Fruit fly (Drosophila melanogaster) whole organism, pupa: ENCODE results near the gene SREBP.

ENCODE experiments used
- CG10348 ChIP-seq: fragments of 200-800 bp; sonication (Bioruptor generic); IDR thresholded peaks from 2 replicates; pipeline ENCODE4 v1.3.6; 2022; ENCODE audit warnings: missing biosample characterization, missing genetic modification characterization
- CG12605 ChIP-seq: fragments of 200-800 bp; sonication (Bioruptor generic); IDR thresholded peaks from 2 replicates; pipeline ENCODE4 v1.3.6; 2022; ENCODE audit warnings: missing biosample characterization, missing genetic modification characterization
- CG13204 ChIP-seq: fragments of 200-800 bp; sonication (Bioruptor generic); optimal IDR thresholded peaks from 2 replicates; lab custom pipeline; 2018; ENCODE audit warnings: missing biosample characterization, mild to moderate bottlenecking, missing genetic modification characterization, moderate library complexity
- CG14655 ChIP-seq: fragments of 200-800 bp; sonication (Bioruptor generic); optimal IDR thresholded peaks from 3 replicates; lab custom pipeline; 2017; ENCODE audit warnings: mild to moderate bottlenecking, missing biosample characterization, missing genetic modification reagents, missing genetic modification characterization
- CG15710 ChIP-seq: fragments of 200-800 bp; sonication (Bioruptor generic); optimal IDR thresholded peaks from 2 replicates; lab custom pipeline; 2018; ENCODE audit warnings: missing biosample characterization, mild to moderate bottlenecking, missing genetic modification characterization, moderate library complexity
- CG17806 ChIP-seq: fragments of 200-800 bp; sonication (Bioruptor generic); optimal IDR thresholded peaks from 2 replicates; lab custom pipeline; 2018; ENCODE audit warnings: missing biosample characterization, mild to moderate bottlenecking, missing genetic modification characterization, moderate library complexity
- CG32121 ChIP-seq: fragments of 200-800 bp; sonication (Bioruptor generic); IDR thresholded peaks from 2 replicates; pipeline ENCODE4 v1.3.6; 2022; ENCODE audit warnings: missing biosample characterization, missing genetic modification characterization
- CG34367 ChIP-seq: fragments of 200-800 bp; sonication (Bioruptor generic); optimal IDR thresholded peaks from 2 replicates; lab custom pipeline; 2018; ENCODE audit warnings: missing biosample characterization, mild to moderate bottlenecking, missing genetic modification characterization
- CG4496 ChIP-seq: fragments of 200-800 bp; sonication (Bioruptor generic); IDR thresholded peaks from 3 replicates; pipeline ENCODE4 v1.3.6; 2022; ENCODE audit warnings: missing biosample characterization, missing genetic modification characterization
- CG8159 ChIP-seq: fragments of 200-800 bp; sonication (Bioruptor generic); optimal IDR thresholded peaks from 3 replicates; lab custom pipeline; 2018; ENCODE audit warnings: missing biosample characterization, mild to moderate bottlenecking, missing genetic modification characterization, moderate library complexity
- CG8301 ChIP-seq: fragments of 200-800 bp; sonication (Bioruptor generic); optimal IDR thresholded peaks from 2 replicates; lab custom pipeline; 2018; ENCODE audit warnings: missing biosample characterization, mild to moderate bottlenecking, missing genetic modification characterization
- CG9948 ChIP-seq: fragments of 200-800 bp; sonication (Bioruptor generic); optimal IDR thresholded peaks from 2 replicates; lab custom pipeline; 2018; ENCODE audit warnings: missing biosample characterization, mild to moderate bottlenecking, missing genetic modification characterization, moderate library complexity
- D1 ChIP-seq: fragments of 200-800 bp; sonication (Bioruptor generic); optimal IDR thresholded peaks from 2 replicates; lab custom pipeline; 2018; ENCODE audit warnings: missing biosample characterization, mild to moderate bottlenecking, missing genetic modification characterization, moderate library complexity
- EcR ChIP-seq: fragments of 200-800 bp; sonication (Bioruptor generic); optimal IDR thresholded peaks from 3 replicates; lab custom pipeline; 2019; ENCODE audit warnings: missing biosample characterization, missing genetic modification characterization, mild to moderate bottlenecking, moderate library complexity, missing genetic modification reagents
- Ets98B ChIP-seq: fragments of 200-800 bp; sonication (Bioruptor generic); IDR thresholded peaks from 2 replicates; pipeline ENCODE4 v1.3.6; 2022; ENCODE audit warnings: missing biosample characterization, missing genetic modification characterization
- Pif1A ChIP-seq: fragments of 200-800 bp; sonication (Bioruptor generic); optimal IDR thresholded peaks from 3 replicates; lab custom pipeline; 2016; ENCODE audit warnings: missing biosample characterization, missing genetic modification characterization
- Pif1B ChIP-seq: fragments of 200-800 bp; sonication (Bioruptor generic); optimal IDR thresholded peaks from 3 replicates; lab custom pipeline; 2016; ENCODE audit warnings: missing biosample characterization, missing genetic modification characterization
- Snoo ChIP-seq: fragments of 200-800 bp; sonication (Bioruptor generic); optimal IDR thresholded peaks from 3 replicates; lab custom pipeline; 2017; ENCODE audit warnings: missing biosample characterization, mild to moderate bottlenecking, missing genetic modification characterization, inconsistent platforms
- fd96Ca ChIP-seq: fragments of 200-800 bp; sonication (Bioruptor generic); IDR thresholded peaks from 3 replicates; pipeline ENCODE4 v1.3.6; 2022; ENCODE audit warnings: missing biosample characterization, missing genetic modification characterization
- gl ChIP-seq: fragments of 200-800 bp; sonication (Bioruptor generic); optimal IDR thresholded peaks from 2 replicates; lab custom pipeline; 2018; ENCODE audit warnings: missing biosample characterization, mild to moderate bottlenecking, missing genetic modification characterization
- rn ChIP-seq: fragments of 200-800 bp; sonication (Bioruptor generic); IDR thresholded peaks from 2 replicates; pipeline ENCODE4 v1.3.6; 2022; ENCODE audit warnings: missing biosample characterization, missing genetic modification characterization

The SREBP gene

dm6 chr3L:19801105-19801504 lies 7.4 kb downstream of the SREBP start, which contains the start of gene CG14102:
TSS of gene CG14102 (minus strand) at chr3L:19801291.
- TF ChIP-seq CG9948 (tag; lab: Kevin White, UChicago) (no peak), CG8301 (tag; lab: Kevin White, UChicago) (no peak), CG13204 (GFP tag; lab: Kevin White, UChicago) (no peak), CG14655 (no peak), CG34367 (tag; lab: Kevin White, UChicago) (no peak), CG4496 (GFP tag; lab: Robert Waterston, UW) (no peak), Ets98B (GFP tag; lab: Robert Waterston, UW) (no peak), CG32121 (no peak), CG12605 (GFP tag; lab: Robert Waterston, UW) (no peak), CG10348 (GFP tag; lab: Robert Waterston, UW) (no peak), Pif1B (GFP tag; lab: Kevin White, UChicago) (no peak), fd96Ca (GFP tag; lab: Robert Waterston, UW) (no peak), EcR (GFP tag; lab: Kevin White, UChicago) (no peak), Pif1A (no peak), D1 (tag; lab: Kevin White, UChicago) (no peak), CG17806 (tag; lab: Kevin White, UChicago) (no peak), CG8159 (no peak)

- TF ChIP-seq Snoo (tag; lab: Kevin White, UChicago) (no peak), CG9948 (tag; lab: Kevin White, UChicago) (no peak), CG17806 (tag; lab: Kevin White, UChicago) (no peak), CG8159 (no peak), Pif1A (no peak), EcR (GFP tag; lab: Kevin White, UChicago) (no peak), CG15710 (tag; lab: Kevin White, UChicago) (no peak), rn (no peak), Ets98B (GFP tag; lab: Robert Waterston, UW) (no peak), Pif1B (GFP tag; lab: Kevin White, UChicago) (no peak), CG4496 (GFP tag; lab: Robert Waterston, UW) (no peak)
These were observed 11.2 kb downstream of the SREBP start, which contains the start of the genes TORIP and Ccdc58 for dm6 chr3L:19804908-19805307. TSS of gene TORIP (minus strand) at chr3L:19805080. TSS of gene Ccdc58 (plus strand) at chr3L:19805181.

- TF ChIP-seq Snoo (tag; lab: Kevin White, UChicago), result no peak
- no peak for TF ChIP-seq Pif1A
- TF ChIP-seq CG8159, result no peak
- TF ChIP-seq CG15710 (tag; lab: Kevin White, UChicago), result no peak
- no peak for TF ChIP-seq fd96Ca (GFP tag; lab: Robert Waterston, UW)
- no peak for TF ChIP-seq CG10348 (GFP tag; lab: Robert Waterston, UW)
- no peak for TF ChIP-seq rn
These were observed 12.2 kb downstream of the SREBP start, which contains the start of gene CG34116 for dm6 chr3L:19805895-19806294. TSS of gene CG34116 (minus strand) at chr3L:19806036.

- TF ChIP-seq CG13204 (GFP tag; lab: Kevin White, UChicago) (no peak), EcR (GFP tag; lab: Kevin White, UChicago) (peak; percentile 33)
These were observed 13.4 kb downstream of the SREBP start, which contains the start of the genes CG14104 and Kap-alpha1 for dm6 chr3L:19807103-19807502. TSS of gene CG14104 (minus strand) at chr3L:19807199. TSS of gene Kap-alpha1 (plus strand) at chr3L:19807232.

- TF ChIP-seq CG32121 (no peak), fd96Ca (GFP tag; lab: Robert Waterston, UW) (no peak), Pif1B (GFP tag; lab: Kevin White, UChicago) (no peak), CG13204 (GFP tag; lab: Kevin White, UChicago) (no peak), gl (no peak), CG10348 (GFP tag; lab: Robert Waterston, UW) (no peak), Snoo (tag; lab: Kevin White, UChicago) (no peak), CG15710 (tag; lab: Kevin White, UChicago) (no peak), rn (no peak), CG8159 (no peak), CG8301 (tag; lab: Kevin White, UChicago) (no peak), CG34367 (tag; lab: Kevin White, UChicago) (no peak), CG4496 (GFP tag; lab: Robert Waterston, UW) (no peak), CG14655 (no peak), D1 (tag; lab: Kevin White, UChicago) (no peak), EcR (GFP tag; lab: Kevin White, UChicago) (no peak)
These were observed 13.8 kb downstream of the SREBP start for dm6 chr3L:19807521-19807920.

dm6 chr3L:19812491-19812890 lies 18.8 kb downstream of the SREBP start:
- TF ChIP-seq Snoo (tag; lab: Kevin White, UChicago), result no peak
- no peak for TF ChIP-seq CG8159
- no peak for TF ChIP-seq CG10348 (GFP tag; lab: Robert Waterston, UW)
- no peak for TF ChIP-seq Ets98B (GFP tag; lab: Robert Waterston, UW)
- TF ChIP-seq CG32121, result no peak
- no peak for TF ChIP-seq CG15710 (tag; lab: Kevin White, UChicago)
- no peak for TF ChIP-seq rn
